Fruit fly (Drosophila melanogaster) whole organism, embryonic: Measurements from ENCODE around the gene CG46309.

ENCODE experiments used
- ATbp ChIP-seq: fragments of 200-800 bp; sonication (Bioruptor generic); optimal IDR thresholded peaks from 2 replicates; lab custom pipeline; 2017; ENCODE audit warnings: missing biosample characterization, mild to moderate bottlenecking, missing genetic modification characterization, missing genetic modification reagents
- Ada2b ChIP-seq: fragments of 200-800 bp; sonication (Bioruptor generic); IDR thresholded peaks from 2 replicates; pipeline ENCODE4 v1.3.6; 2022; ENCODE audit warnings: missing biosample characterization, missing genetic modification characterization
- Asciz ChIP-seq: fragments of 200-800 bp; sonication (Bioruptor generic); optimal IDR thresholded peaks from 2 replicates; lab custom pipeline; 2017; ENCODE audit warnings: missing biosample characterization, mild to moderate bottlenecking, missing genetic modification characterization, missing genetic modification reagents
- CG12299 ChIP-seq: fragments of 200-800 bp; sonication (Bioruptor generic); optimal IDR thresholded peaks from 2 replicates; lab custom pipeline; 2018; ENCODE audit warnings: missing biosample characterization, mild to moderate bottlenecking, missing genetic modification characterization
- CG13424 ChIP-seq: fragments of 200-800 bp; sonication (Bioruptor generic); optimal IDR thresholded peaks from 2 replicates; lab custom pipeline; 2019; ENCODE audit warnings: missing biosample characterization, mild to moderate bottlenecking, missing genetic modification characterization, moderate library complexity
- CG15601 ChIP-seq: fragments of 200-800 bp; sonication (Bioruptor generic); optimal IDR thresholded peaks from 3 replicates; lab custom pipeline; 2019; ENCODE audit warnings: missing biosample characterization, mild to moderate bottlenecking, missing genetic modification characterization, moderate library complexity
- CG1603 ChIP-seq: fragments of 200-800 bp; sonication (Bioruptor generic); optimal IDR thresholded peaks from 2 replicates; lab custom pipeline; 2019; ENCODE audit warnings: missing biosample characterization, mild to moderate bottlenecking, missing genetic modification characterization, moderate library complexity
- CG16863 ChIP-seq: fragments of 200-800 bp; sonication (Bioruptor generic); optimal IDR thresholded peaks from 3 replicates; lab custom pipeline; 2016; ENCODE audit warnings: missing biosample characterization, missing genetic modification characterization
- CG17186 ChIP-seq: fragments of 200-800 bp; sonication (Bioruptor generic); optimal IDR thresholded peaks from 3 replicates; lab custom pipeline; 2017; ENCODE audit warnings: missing biosample characterization, missing genetic modification reagents, missing genetic modification characterization
- CG17568 ChIP-seq: fragments of 200-800 bp; sonication (Bioruptor generic); optimal IDR thresholded peaks from 2 replicates; lab custom pipeline; 2018; ENCODE audit warnings: missing biosample characterization, mild to moderate bottlenecking, missing genetic modification characterization, moderate library complexity
- CG18011 ChIP-seq: fragments of 200-800 bp; sonication (Bioruptor generic); optimal IDR thresholded peaks from 2 replicates; lab custom pipeline; 2017; ENCODE audit warnings: missing biosample characterization, missing genetic modification characterization, mild to moderate bottlenecking, moderate library complexity, missing genotype
- CG1832 ChIP-seq: fragments of 200-800 bp; sonication (Bioruptor generic); optimal IDR thresholded peaks from 2 replicates; lab custom pipeline; 2017; ENCODE audit warnings: missing biosample characterization, mild to moderate bottlenecking, missing genetic modification characterization, inconsistent platforms
- CG31224 ChIP-seq: fragments of 200-800 bp; sonication (Bioruptor generic); IDR thresholded peaks from 2 replicates; pipeline ENCODE4 v1.3.6; 2022; ENCODE audit warnings: missing biosample characterization, missing genetic modification characterization
- CG3995 ChIP-seq: fragments of 200-800 bp; sonication (Bioruptor generic); optimal IDR thresholded peaks from 3 replicates; lab custom pipeline; 2016; ENCODE audit warnings: missing biosample characterization, missing genetic modification characterization
- CG4404 ChIP-seq: fragments of 200-800 bp; sonication (Bioruptor generic); IDR thresholded peaks from 2 replicates; pipeline ENCODE4 v1.3.6; 2022; ENCODE audit warnings: missing biosample characterization, missing genetic modification characterization
- CG4707 ChIP-seq: fragments of 200-800 bp; sonication (Bioruptor generic); optimal IDR thresholded peaks from 2 replicates; lab custom pipeline; 2018; ENCODE audit warnings: missing biosample characterization, mild to moderate bottlenecking, missing genetic modification characterization, moderate library complexity
- CG6683 ChIP-seq: fragments of 200-800 bp; sonication (Bioruptor generic); optimal IDR thresholded peaks from 2 replicates; lab custom pipeline; 2017; ENCODE audit warnings: missing biosample characterization, mild to moderate bottlenecking, missing genetic modification characterization, missing genetic modification reagents
- CG7987 ChIP-seq: fragments of 200-800 bp; sonication (Bioruptor generic); optimal IDR thresholded peaks from 2 replicates; lab custom pipeline; 2018; ENCODE audit warnings: missing biosample characterization, mild to moderate bottlenecking, missing genetic modification characterization, moderate library complexity
- CG8944 ChIP-seq: fragments of 200-800 bp; sonication (Bioruptor generic); optimal IDR thresholded peaks from 3 replicates; lab custom pipeline; 2016; ENCODE audit warnings: missing biosample characterization, missing genetic modification characterization
- HLHmδ ChIP-seq: fragments of 200-800 bp; sonication (Bioruptor generic); optimal IDR thresholded peaks from 2 replicates; lab custom pipeline; 2018; ENCODE audit warnings: missing biosample characterization, mild to moderate bottlenecking, missing genetic modification characterization, moderate library complexity
- HmgZ ChIP-seq: fragments of 200-800 bp; sonication (Bioruptor generic); optimal IDR thresholded peaks from 2 replicates; lab custom pipeline; 2018; ENCODE audit warnings: missing biosample characterization, mild to moderate bottlenecking, missing genetic modification characterization
- Hr39 ChIP-seq: fragments of >200 bp; optimal IDR thresholded peaks from 2 replicates; lab custom pipeline; 2017
- Hr78 ChIP-seq, 2 experiments: fragments of 200-800 bp in 1 of 2; fragments of >200 bp in 1 of 2; sonication (Bioruptor generic) in 1 of 2; optimal IDR thresholded peaks; 2 replicates each; lab custom pipeline; 2017 to 2019; ENCODE audit warnings: missing biosample characterization in 2 of 2, missing genetic modification characterization in 2 of 2, mild to moderate bottlenecking in 1 of 2, moderate library complexity in 1 of 2
- MBD-R2 ChIP-seq: fragments of 200-800 bp; sonication (Bioruptor generic); IDR thresholded peaks from 2 replicates; pipeline ENCODE4 v1.3.6; 2022; ENCODE audit warnings: missing biosample characterization, missing genetic modification characterization
- MESR4 ChIP-seq: fragments of 200-800 bp; sonication (Bioruptor generic); optimal IDR thresholded peaks from 2 replicates; lab custom pipeline; 2018; ENCODE audit warnings: missing biosample characterization, mild to moderate bottlenecking, missing genetic modification characterization, moderate library complexity
- Optix ChIP-seq: fragments of 200-800 bp; sonication (Bioruptor generic); IDR thresholded peaks from 3 replicates; pipeline ENCODE4 v1.3.6; 2022; ENCODE audit warnings: missing biosample characterization, missing genetic modification characterization
- Ssrp ChIP-seq: fragments of 200-800 bp; sonication (Bioruptor generic); optimal IDR thresholded peaks from 2 replicates; lab custom pipeline; 2018; ENCODE audit warnings: missing biosample characterization, mild to moderate bottlenecking, missing genetic modification characterization, moderate library complexity
- Trl ChIP-seq, 3 experiments: fragments of >200 bp in 2 of 3; fragments of 200-800 bp in 1 of 3; sonication (Bioruptor generic) in 1 of 3; optimal IDR thresholded peaks; 2 replicates in 1 of 3; 3 replicates in 2 of 3; lab custom pipeline; 2016 to 2017; ENCODE audit warnings: missing biosample characterization in 1 of 3, missing genetic modification characterization in 1 of 3
- Usf ChIP-seq: fragments of 200-800 bp; sonication (Bioruptor generic); optimal IDR thresholded peaks from 2 replicates; lab custom pipeline; 2017; ENCODE audit warnings: missing genotype, missing biosample characterization, missing genetic modification characterization
- Xrp1 ChIP-seq: fragments of 200-800 bp; sonication (Bioruptor generic); IDR thresholded peaks from 2 replicates; pipeline ENCODE4 v1.3.6; 2022; ENCODE audit warnings: missing biosample characterization, missing genetic modification characterization
- ab ChIP-seq: fragments of 200-800 bp; sonication (Bioruptor generic); optimal IDR thresholded peaks from 2 replicates; lab custom pipeline; 2016; ENCODE audit warnings: missing biosample characterization, missing genetic modification characterization
- chn ChIP-seq: fragments of 200-800 bp; sonication (Bioruptor generic); optimal IDR thresholded peaks from 2 replicates; lab custom pipeline; 2016; ENCODE audit warnings: missing biosample characterization, missing genetic modification characterization
- croc ChIP-seq: fragments of 200-800 bp; sonication (Bioruptor generic); conservative IDR thresholded peaks from 3 replicates; pipeline ENCODE4 v1.3.6; 2022; ENCODE audit warnings: missing biosample characterization, missing genetic modification characterization
- dan ChIP-seq: fragments of 200-800 bp; sonication (Bioruptor generic); IDR thresholded peaks from 2 replicates; pipeline ENCODE4 v1.3.6; 2022; ENCODE audit warnings: missing biosample characterization, missing genetic modification characterization
- fu2 ChIP-seq: fragments of 200-800 bp; sonication (Bioruptor generic); optimal IDR thresholded peaks from 2 replicates; lab custom pipeline; 2016; ENCODE audit warnings: missing biosample characterization, missing genetic modification characterization
- gro ChIP-seq: fragments of 200-800 bp; sonication (Bioruptor generic); optimal IDR thresholded peaks from 2 replicates; lab custom pipeline; 2016; ENCODE audit warnings: missing biosample characterization, missing genetic modification characterization
- ham ChIP-seq: fragments of 200-800 bp; sonication (Bioruptor generic); IDR thresholded peaks from 2 replicates; pipeline ENCODE4 v1.3.6; 2022; ENCODE audit warnings: missing biosample characterization, missing genetic modification characterization
- ken ChIP-seq: fragments of 200-800 bp; sonication (Bioruptor generic); IDR thresholded peaks from 3 replicates; pipeline ENCODE4 v1.3.6; 2022; ENCODE audit warnings: missing biosample characterization, missing genetic modification characterization
- klu ChIP-seq: fragments of 200-800 bp; sonication (Bioruptor generic); IDR thresholded peaks from 2 replicates; pipeline ENCODE4 v1.3.6; 2022; ENCODE audit warnings: missing biosample characterization, missing genetic modification characterization
- kni ChIP-seq: fragments of 200-800 bp; sonication (Bioruptor generic); optimal IDR thresholded peaks from 3 replicates; lab custom pipeline; 2017; ENCODE audit warnings: mild to moderate bottlenecking, missing biosample characterization, missing genetic modification reagents, missing genetic modification characterization
- mirr ChIP-seq: fragments of 200-800 bp; sonication (Bioruptor generic); optimal IDR thresholded peaks from 3 replicates; lab custom pipeline; 2018; ENCODE audit warnings: missing biosample characterization, mild to moderate bottlenecking, missing genetic modification characterization
- ranshi ChIP-seq: fragments of 200-800 bp; sonication (Bioruptor generic); IDR thresholded peaks from 2 replicates; pipeline ENCODE4 v1.3.6; 2022; ENCODE audit warnings: missing biosample characterization, missing genetic modification characterization
- scrt ChIP-seq: fragments of 200-800 bp; sonication (Bioruptor generic); optimal IDR thresholded peaks from 2 replicates; lab custom pipeline; 2018; ENCODE audit warnings: missing biosample characterization, mild to moderate bottlenecking, missing genetic modification characterization, moderate library complexity
- sens-2 ChIP-seq: fragments of 200-800 bp; sonication (Bioruptor generic); IDR thresholded peaks from 2 replicates; pipeline ENCODE4 v1.3.6; 2022; ENCODE audit warnings: missing biosample characterization, missing genetic modification characterization
- tna ChIP-seq: fragments of 200-800 bp; sonication (Bioruptor generic); IDR thresholded peaks from 2 replicates; pipeline ENCODE4 v1.3.6; 2022; ENCODE audit warnings: missing biosample characterization, missing genetic modification characterization; ENCODE audit not compliant: partially characterized antibody
- trem ChIP-seq: fragments of 200-800 bp; optimal IDR thresholded peaks from 3 replicates; lab custom pipeline; 2019; ENCODE audit warnings: missing biosample characterization, mild to moderate bottlenecking, missing genetic modification characterization, moderate library complexity
- unpg ChIP-seq: fragments of 200-800 bp; sonication (Bioruptor generic); optimal IDR thresholded peaks from 3 replicates; lab custom pipeline; 2018; ENCODE audit warnings: missing biosample characterization, mild to moderate bottlenecking, missing genetic modification characterization, moderate library complexity
- vnd ChIP-seq: fragments of 200-800 bp; sonication (Bioruptor generic); IDR thresholded peaks from 3 replicates; pipeline ENCODE4 v1.3.6; 2022; ENCODE audit warnings: missing biosample characterization, missing genetic modification characterization; ENCODE audit not compliant: partially characterized antibody

CG46309 gene

DNA sequence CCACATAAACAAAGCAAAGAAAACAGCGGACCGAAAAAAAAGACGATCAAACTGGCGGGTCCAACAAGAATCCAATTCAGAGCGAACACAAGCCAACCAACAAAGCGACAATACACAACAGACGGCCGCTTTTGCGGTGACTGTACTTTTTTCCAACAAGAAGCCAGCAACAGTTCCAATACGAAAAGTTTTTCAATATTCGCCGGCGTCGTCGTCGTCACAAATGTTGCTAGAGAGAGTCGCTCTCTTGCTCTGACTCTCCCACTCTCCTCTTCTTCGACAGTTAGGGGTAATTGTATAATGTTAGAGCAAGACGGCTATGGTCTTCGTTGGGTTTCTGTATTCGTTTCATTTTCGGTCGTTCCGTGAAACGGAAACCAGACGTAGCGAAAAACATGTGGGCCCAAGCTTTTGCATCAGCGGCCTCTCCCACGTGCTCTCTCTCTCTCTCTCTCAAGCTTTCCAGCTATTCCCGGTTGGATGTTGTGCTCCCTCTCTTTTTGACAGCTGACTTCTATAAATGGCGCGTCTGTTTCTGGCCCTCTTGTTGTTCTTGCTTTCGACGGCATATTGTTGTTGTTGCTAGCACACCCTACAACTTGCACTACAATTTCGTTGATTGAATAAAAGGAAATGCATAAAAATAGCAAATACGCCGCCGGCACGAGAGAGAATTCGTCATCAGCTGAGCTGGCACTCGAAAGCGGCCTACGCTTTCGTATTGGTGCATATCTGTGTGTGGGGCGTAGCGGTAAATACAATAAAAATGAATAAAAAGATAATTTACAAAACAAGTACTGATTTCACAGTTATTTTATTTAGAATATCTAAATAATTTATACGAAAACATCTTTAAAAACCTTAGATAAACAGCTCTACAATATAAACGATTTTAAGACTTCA is 17.9 kb upstream of the CG46309 start (continued):
- TF ChIP-seq Xrp1 (no peak), Optix (no peak), HmgZ (tag; lab: Kevin White, UChicago) (peak; percentile 75), CG7987 (GFP tag; lab: Kevin White, UChicago) (peak; percentile 95), dan (GFP tag; lab: Robert Waterston, UW) (no peak), HLHmδ (GFP tag; lab: Kevin White, UChicago) (peak; percentile 92), CG16863 (GFP tag; lab: Kevin White, UChicago) (peak; percentile 28), croc (no peak), kni (GFP tag; lab: Kevin White, UChicago) (peak; percentile 93), CG4707 (GFP tag; lab: Kevin White, UChicago) (peak; percentile 87), Trl (optimal IDR thresholded peaks at IDR 0.05; lab: Kevin White, UChicago) (peak; percentile 94 to 100), Trl (GFP tag; optimal IDR thresholded peaks at IDR 0.05; lab: Kevin White, UChicago) (peak; percentile 82), CG12299 (tag; lab: Kevin White, UChicago) (peak; percentile 89), Hr78 (GFP tag; optimal IDR thresholded peaks at IDR 0.05; lab: Kevin White, UChicago) (peak in 1 of 2 experiments; percentile 13), mirr (peak; percentile 96), chn (peak; percentile 28), CG17568 (GFP tag; lab: Kevin White, UChicago) (peak; percentile 94), tna (GFP tag; lab: Robert Waterston, UW) (no peak), MBD-R2 (no peak), MESR4 (GFP tag; lab: Kevin White, UChicago) (no peak), CG15601 (tag; lab: Kevin White, UChicago) (peak; percentile 77), CG13424 (peak; percentile 24), CG17186 (GFP tag; lab: Kevin White, UChicago) (peak; percentile 32), ham (no peak), fu2 (GFP tag; lab: Kevin White, UChicago) (no peak), Ada2b (GFP tag; lab: Robert Waterston, UW) (no peak), ab (GFP tag; lab: Kevin White, UChicago) (peak; percentile 22), CG8944 (GFP tag; lab: Kevin White, UChicago) (no peak), gro (GFP tag; lab: Kevin White, UChicago) (peak; percentile 72), CG31224 (GFP tag; lab: Robert Waterston, UW) (no peak), Usf (no peak), klu (GFP tag; lab: Robert Waterston, UW) (no peak), CG4404 (GFP tag; lab: Robert Waterston, UW) (no peak), CG1603 (tag; lab: Kevin White, UChicago) (peak; percentile 48), Asciz (peak; percentile 92), ranshi (GFP tag; lab: Robert Waterston, UW) (no peak), trem (tag; lab: Kevin White, UChicago) (peak; percentile 18), ATbp (GFP tag; lab: Kevin White, UChicago) (peak; percentile 90), ken (GFP tag; lab: Robert Waterston, UW) (no peak), CG6683 (GFP tag; lab: Kevin White, UChicago) (peak; percentile 87), unpg (GFP tag; lab: Kevin White, UChicago) (peak; percentile 71), CG1832 (peak; percentile 79), vnd (GFP tag; lab: Robert Waterston, UW) (no peak), sens-2 (GFP tag; lab: Robert Waterston, UW) (no peak), CG18011 (GFP tag; lab: Kevin White, UChicago) (peak; percentile 49), Hr39 (no peak), CG3995 (no peak), scrt (peak; percentile 94), Ssrp (tag; lab: Kevin White, UChicago) (no peak)
